Fruit fly (Drosophila melanogaster) whole organism, wandering third instar larva: ENCODE results near the gene Alg12.

Source experiments
- Abd-B ChIP-seq: fragments of >200 bp; optimal IDR thresholded peaks from 2 replicates; lab custom pipeline; 2017; ENCODE audit warnings: missing biosample characterization, missing genetic modification characterization
- CG32264 ChIP-seq: fragments of 200-800 bp; sonication (Bioruptor generic); optimal IDR thresholded peaks from 2 replicates; lab custom pipeline; 2016; ENCODE audit warnings: missing biosample characterization, missing genetic modification characterization
- CG9705 ChIP-seq: fragments of 200-800 bp; sonication (Bioruptor generic); optimal IDR thresholded peaks from 2 replicates; lab custom pipeline; 2018; ENCODE audit warnings: missing biosample characterization, mild to moderate bottlenecking, missing genetic modification characterization
- CrebA ChIP-seq: fragments of 200-800 bp; sonication (Bioruptor generic); optimal IDR thresholded peaks from 2 replicates; lab custom pipeline; 2016; ENCODE audit warnings: missing biosample characterization, mild to moderate bottlenecking, missing genetic modification characterization, borderline replicate concordance
- Dfd ChIP-seq: fragments of >200 bp; optimal IDR thresholded peaks from 2 replicates; lab custom pipeline; 2017; ENCODE audit warnings: missing biosample characterization, missing genetic modification characterization
- Dif ChIP-seq: fragments of 200-275, 200-300 bp; sonication (Bioruptor generic); optimal IDR thresholded peaks from 2 replicates; lab custom pipeline; 2018; ENCODE audit warnings: missing biosample characterization, missing genetic modification characterization; ENCODE audit not compliant: partially characterized antibody
- GATAd ChIP-seq: sonication (Bioruptor generic); optimal IDR thresholded peaks from 2 replicates; lab custom pipeline; 2016; ENCODE audit warnings: missing biosample characterization, missing genetic modification characterization
- HLH106 ChIP-seq: fragments of 200-800 bp; optimal IDR thresholded peaks from 3 replicates; lab custom pipeline; 2019; ENCODE audit warnings: missing biosample characterization, mild to moderate bottlenecking, missing genetic modification characterization, moderate library complexity
- Hnf4 ChIP-seq: fragments of 200-800 bp; sonication (Bioruptor generic); optimal IDR thresholded peaks from 2 replicates; lab custom pipeline; 2016; ENCODE audit warnings: missing biosample characterization, mild to moderate bottlenecking, missing genetic modification characterization
- Hr78 ChIP-seq: fragments of >200 bp; optimal IDR thresholded peaks from 2 replicates; lab custom pipeline; 2017; ENCODE audit warnings: missing biosample characterization, missing genetic modification characterization
- Hr83 ChIP-seq: fragments of 200-300 bp; sonication (Bioruptor generic); optimal IDR thresholded peaks from 2 replicates; lab custom pipeline; 2016; ENCODE audit warnings: missing biosample characterization, mild to moderate bottlenecking, missing genetic modification characterization, moderate library complexity; ENCODE audit not compliant: poor library complexity, severe bottlenecking
- Jra ChIP-seq: sonication (Bioruptor generic); optimal IDR thresholded peaks from 2 replicates; lab custom pipeline; 2016; ENCODE audit warnings: missing biosample characterization, missing genetic modification characterization
- Mio ChIP-seq: sonication (Bioruptor generic); optimal IDR thresholded peaks from 2 replicates; lab custom pipeline; 2016; ENCODE audit warnings: missing biosample characterization, missing genetic modification characterization
- Myc ChIP-seq: fragments of >200 bp; optimal IDR thresholded peaks from 2 replicates; lab custom pipeline; 2017
- N ChIP-seq: fragments of >200 bp; optimal IDR thresholded peaks from 2 replicates; lab custom pipeline; 2018; ENCODE audit warnings: missing biosample characterization, missing external identifiers, missing genetic modification characterization
- OdsH ChIP-seq: fragments of 200-800 bp; sonication (Bioruptor generic); optimal IDR thresholded peaks from 2 replicates; lab custom pipeline; 2016; ENCODE audit warnings: missing biosample characterization, mild to moderate bottlenecking, missing genetic modification characterization
- Rel ChIP-seq, 2 experiments: fragments of 200-800 bp; sonication (Bioruptor generic) in 1 of 2; optimal IDR thresholded peaks; 2 replicates in 1 of 2; 3 replicates in 1 of 2; lab custom pipeline; 2016 to 2019; ENCODE audit warnings: mild to moderate bottlenecking in 2 of 2, missing biosample characterization in 2 of 2, missing genetic modification characterization in 2 of 2, moderate library complexity in 1 of 2
- Sp1 ChIP-seq: fragments of 200-800 bp; sonication (Bioruptor generic); optimal IDR thresholded peaks from 3 replicates; lab custom pipeline; 2019; ENCODE audit warnings: missing biosample characterization, mild to moderate bottlenecking, missing genetic modification characterization, moderate library complexity
- Vsx2 ChIP-seq: fragments of 200-300, 225-300 bp; sonication (Bioruptor generic); optimal IDR thresholded peaks from 2 replicates; lab custom pipeline; 2018; ENCODE audit warnings: missing biosample characterization, missing genetic modification characterization; ENCODE audit not compliant: partially characterized antibody
- br ChIP-seq: fragments of 200-800 bp; sonication (Bioruptor generic); optimal IDR thresholded peaks from 2 replicates; lab custom pipeline; 2016; ENCODE audit warnings: missing biosample characterization, missing genetic modification characterization
- brk ChIP-seq: fragments of 200-800 bp; sonication (Bioruptor generic); optimal IDR thresholded peaks from 2 replicates; lab custom pipeline; 2016; ENCODE audit warnings: missing biosample characterization, mild to moderate bottlenecking, missing genetic modification characterization
- dl ChIP-seq, 2 experiments: fragments of 175-275, 200-275 bp in 1 of 2; fragments of 200-275 bp in 1 of 2; sonication (Bioruptor generic); optimal IDR thresholded peaks; lab custom pipeline; 2018; ENCODE audit warnings: mild to moderate bottlenecking in 2 of 2, missing biosample characterization in 2 of 2, missing genetic modification characterization in 2 of 2, moderate library complexity in 2 of 2; ENCODE audit not compliant: partially characterized antibody in 2 of 2, insufficient read depth in 1 of 2
- dmrt93B ChIP-seq: fragments of 200-800 bp; sonication (Bioruptor generic); optimal IDR thresholded peaks from 2 replicates; lab custom pipeline; 2018; ENCODE audit warnings: missing biosample characterization, mild to moderate bottlenecking, missing genetic modification characterization
- dsf ChIP-seq: sonication (Bioruptor generic); optimal IDR thresholded peaks from 2 replicates; lab custom pipeline; 2016; ENCODE audit warnings: missing biosample characterization, missing genetic modification characterization, borderline replicate concordance
- ey ChIP-seq: fragments of 200-800 bp; sonication (Bioruptor generic); optimal IDR thresholded peaks from 2 replicates; lab custom pipeline; 2016; ENCODE audit warnings: missing biosample characterization, missing genetic modification characterization
- foxo ChIP-seq, 2 experiments: fragments of 200-800 bp; sonication (Bioruptor generic); optimal IDR thresholded peaks; 2 replicates in 1 of 2; 3 replicates in 1 of 2; lab custom pipeline; 2016 to 2017; ENCODE audit warnings: missing biosample characterization in 2 of 2, missing genetic modification characterization in 2 of 2
- fru ChIP-seq: fragments of 200-800 bp; sonication (Bioruptor generic); optimal IDR thresholded peaks from 3 replicates; lab custom pipeline; 2016; ENCODE audit warnings: missing biosample characterization, mild to moderate bottlenecking, missing genetic modification characterization
- h ChIP-seq: fragments of 200-800 bp; sonication (Bioruptor generic); optimal IDR thresholded peaks from 3 replicates; lab custom pipeline; 2016; ENCODE audit warnings: missing biosample characterization, mild to moderate bottlenecking, missing genetic modification characterization
- jim ChIP-seq: fragments of 175-275, 200-325 bp; sonication (Bioruptor generic); optimal IDR thresholded peaks from 2 replicates; lab custom pipeline; 2016; ENCODE audit warnings: missing biosample characterization, mild to moderate bottlenecking, missing genetic modification characterization
- lola ChIP-seq: fragments of >200 bp; optimal IDR thresholded peaks from 2 replicates; lab custom pipeline; 2017; ENCODE audit warnings: missing biosample characterization, missing genetic modification characterization
- pan ChIP-seq: fragments of >200 bp; optimal IDR thresholded peaks from 2 replicates; lab custom pipeline; 2017
- psq ChIP-seq: fragments of 200-800 bp; sonication (Bioruptor generic); optimal IDR thresholded peaks from 3 replicates; lab custom pipeline; 2017; ENCODE audit warnings: missing biosample characterization, mild to moderate bottlenecking, missing genetic modification characterization, moderate library complexity
- rgr ChIP-seq: fragments of 200-800 bp; sonication (Bioruptor generic); optimal IDR thresholded peaks from 3 replicates; lab custom pipeline; 2016; ENCODE audit warnings: missing biosample characterization, mild to moderate bottlenecking, missing genetic modification characterization
- sage ChIP-seq: fragments of 200-800 bp; sonication (Bioruptor generic); optimal IDR thresholded peaks from 2 replicates; lab custom pipeline; 2016; ENCODE audit warnings: missing biosample characterization, mild to moderate bottlenecking, missing genetic modification characterization
- sv ChIP-seq: fragments of 200-800 bp; sonication (Bioruptor generic); optimal IDR thresholded peaks from 3 replicates; lab custom pipeline; 2016; ENCODE audit warnings: missing biosample characterization, missing genetic modification characterization
- tai ChIP-seq: sonication (Bioruptor generic); optimal IDR thresholded peaks from 2 replicates; lab custom pipeline; 2016; ENCODE audit warnings: missing biosample characterization, missing genetic modification characterization
- usp ChIP-seq: fragments of >200 bp; optimal IDR thresholded peaks from 2 replicates; lab custom pipeline; 2017; ENCODE audit warnings: missing biosample characterization, missing genetic modification characterization
- woc ChIP-seq: sonication (Bioruptor generic); optimal IDR thresholded peaks from 2 replicates; lab custom pipeline; 2016; ENCODE audit warnings: missing biosample characterization, mild to moderate bottlenecking, missing genetic modification characterization

Gene Alg12

DNA sequence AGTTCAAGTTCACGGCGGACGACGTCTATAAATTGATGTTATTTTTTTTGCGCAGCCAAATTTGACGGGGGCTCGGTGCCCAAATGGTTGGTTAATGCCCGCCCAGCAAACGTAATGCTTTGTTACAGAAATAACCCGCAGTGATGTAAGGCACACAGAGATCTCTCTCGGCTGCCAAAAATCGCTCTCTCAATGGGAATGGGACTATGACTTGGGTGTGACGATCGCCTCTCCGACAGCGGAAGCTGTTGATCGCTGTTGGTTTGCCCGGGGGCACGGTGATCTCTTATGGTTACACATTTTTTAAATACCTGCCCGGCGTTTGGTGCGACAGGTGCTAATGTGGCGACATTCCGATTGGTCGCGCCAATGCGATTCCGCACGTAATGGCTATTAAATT, 13.8 kb downstream of the Alg12 start:
- no peak for TF ChIP-seq foxo (GFP tag; optimal IDR thresholded peaks at IDR 0.05; lab: Kevin White, UChicago)
- no peak for TF ChIP-seq Hr78 (GFP tag; lab: Kevin White, UChicago)
- TF ChIP-seq dsf, result no peak
- no peak for TF ChIP-seq Mio (GFP tag; lab: Kevin White, UChicago)

DNA sequence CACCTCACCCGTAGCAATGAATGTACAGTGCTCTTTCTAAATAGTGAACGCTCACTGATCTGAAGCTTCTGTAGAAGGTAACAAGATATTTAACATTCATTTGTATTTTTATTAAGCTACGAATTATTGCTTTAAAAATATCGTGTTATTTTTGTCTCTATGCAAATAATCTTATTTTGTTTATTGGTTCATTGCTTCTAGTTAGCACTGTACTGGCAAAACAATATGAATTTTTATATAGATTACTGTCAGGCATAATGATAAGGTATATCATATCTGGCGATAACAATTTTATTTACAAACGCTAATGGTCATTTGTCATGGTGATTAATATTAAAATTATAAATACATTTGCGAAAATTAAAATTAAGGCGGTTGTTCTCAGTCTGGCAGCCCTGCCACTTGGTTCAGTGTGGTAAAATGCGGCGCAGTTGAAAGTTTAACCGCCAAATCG, 15.3 kb downstream of the Alg12 start, which contains the start of gene CG9471:
CG9471 (minus strand) TSS at position 24 of the 454 bp plus-strand sequence.
- TF ChIP-seq Abd-B (no peak), ey (peak; percentile 98), Jra (GFP tag; lab: Kevin White, UChicago) (peak; percentile 97), CrebA (GFP tag; lab: Kevin White, UChicago) (no peak), fru (GFP tag; lab: Kevin White, UChicago) (peak; percentile 98), Sp1 (GFP tag; lab: Kevin White, UChicago) (peak; percentile 96), br (peak; percentile 97), CG9705 (GFP tag; lab: Kevin White, UChicago) (peak; percentile 88), sage (GFP tag; lab: Kevin White, UChicago) (peak; percentile 95), N (GFP tag; lab: Kevin White, UChicago) (no peak), Vsx2 (GFP tag; lab: Kevin White, UChicago) (no peak), dmrt93B (peak; percentile 82), dsf (peak; percentile 87), psq (peak; percentile 94), Rel (GFP tag; optimal IDR thresholded peaks at IDR 0.05; lab: Kevin White, UChicago) (peak; percentile 89), Rel (tag; optimal IDR thresholded peaks at IDR 0.05; lab: Kevin White, UChicago) (peak; percentile 87), foxo (GFP tag; optimal IDR thresholded peaks at IDR 0.05; lab: Kevin White, UChicago) (peak; percentile 53 to 99), Hnf4 (GFP tag; lab: Kevin White, UChicago) (peak; percentile 98), CG32264 (GFP tag; lab: Kevin White, UChicago) (peak; percentile 92), Hr83 (GFP tag; lab: Kevin White, UChicago) (peak; percentile 41), rgr (GFP tag; lab: Kevin White, UChicago) (peak; percentile 99), pan (lab: Kevin White, UChicago) (no peak), GATAd (GFP tag; lab: Kevin White, UChicago) (peak; percentile 86), woc (GFP tag; lab: Kevin White, UChicago) (peak; percentile 97), lola (GFP tag; lab: Kevin White, UChicago) (no peak), brk (GFP tag; lab: Kevin White, UChicago) (no peak), Dif (no peak), Myc (no peak), dl (GFP tag; optimal IDR thresholded peaks at IDR 0.05; lab: Kevin White, UChicago; ENCODE audit: insufficient read depth in 1 of 2, partially characterized antibody in 2 of 2) (no peak), tai (GFP tag; lab: Kevin White, UChicago) (no peak), h (GFP tag; lab: Kevin White, UChicago) (peak; percentile 99), OdsH (GFP tag; lab: Kevin White, UChicago) (peak; percentile 98), sv (GFP tag; lab: Kevin White, UChicago) (peak; percentile 91), jim (GFP tag; lab: Kevin White, UChicago) (peak; percentile 5), Mio (GFP tag; lab: Kevin White, UChicago) (peak; percentile 73), usp (GFP tag; lab: Kevin White, UChicago) (no peak), Hr78 (GFP tag; lab: Kevin White, UChicago) (no peak), HLH106 (tag; lab: Kevin White, UChicago) (peak; percentile 95), Dfd (GFP tag; lab: Kevin White, UChicago) (no peak)

dm6 chr3R:9774147-9774546, 17.9 kb downstream of the Alg12 start, which contains the start of gene Whamy:
Whamy (minus strand) TSS chr3R:9774419.
- no peak for TF ChIP-seq dmrt93B
- TF ChIP-seq h (GFP tag; lab: Kevin White, UChicago), result peak; percentile 5
- TF ChIP-seq Sp1 (GFP tag; lab: Kevin White, UChicago), result peak; percentile 27
- TF ChIP-seq woc (GFP tag; lab: Kevin White, UChicago), result no peak
- no peak for TF ChIP-seq Hr78 (GFP tag; lab: Kevin White, UChicago)
- no peak for TF ChIP-seq pan (lab: Kevin White, UChicago)
- TF ChIP-seq brk (GFP tag; lab: Kevin White, UChicago), result no peak
- TF ChIP-seq br, result peak; percentile 24
- peak; percentile 17 for TF ChIP-seq OdsH (GFP tag; lab: Kevin White, UChicago)
- no peak for TF ChIP-seq psq
- TF ChIP-seq Dif, result no peak
- no peak for TF ChIP-seq CG32264 (GFP tag; lab: Kevin White, UChicago)
- TF ChIP-seq Rel (GFP tag; optimal IDR thresholded peaks at IDR 0.05; lab: Kevin White, UChicago), result no peak
- TF ChIP-seq Rel (tag; optimal IDR thresholded peaks at IDR 0.05; lab: Kevin White, UChicago), result peak; percentile 93
- TF ChIP-seq Vsx2 (GFP tag; lab: Kevin White, UChicago), result no peak
- no peak for TF ChIP-seq foxo (GFP tag; optimal IDR thresholded peaks at IDR 0.05; lab: Kevin White, UChicago)
- peak; percentile 4 for TF ChIP-seq rgr (GFP tag; lab: Kevin White, UChicago)
- no peak for TF ChIP-seq Hnf4 (GFP tag; lab: Kevin White, UChicago)
- TF ChIP-seq Abd-B, result no peak
- TF ChIP-seq GATAd (GFP tag; lab: Kevin White, UChicago), result no peak
- TF ChIP-seq Myc, result no peak
- no peak for TF ChIP-seq ey
- no peak for TF ChIP-seq HLH106 (tag; lab: Kevin White, UChicago)
- no peak for TF ChIP-seq sv (GFP tag; lab: Kevin White, UChicago)
- TF ChIP-seq fru (GFP tag; lab: Kevin White, UChicago), result no peak
- no peak for TF ChIP-seq lola (GFP tag; lab: Kevin White, UChicago)
- no peak for TF ChIP-seq dsf
- no peak for TF ChIP-seq sage (GFP tag; lab: Kevin White, UChicago)
- TF ChIP-seq dl (GFP tag; optimal IDR thresholded peaks at IDR 0.05; lab: Kevin White, UChicago; ENCODE audit: insufficient read depth in 1 of 2, partially characterized antibody in 2 of 2), result no peak
- TF ChIP-seq Dfd (GFP tag; lab: Kevin White, UChicago), result no peak
- TF ChIP-seq CrebA (GFP tag; lab: Kevin White, UChicago), result no peak
- no peak for TF ChIP-seq tai (GFP tag; lab: Kevin White, UChicago)
- no peak for TF ChIP-seq CG9705 (GFP tag; lab: Kevin White, UChicago)
- TF ChIP-seq N (GFP tag; lab: Kevin White, UChicago), result no peak
- TF ChIP-seq usp (GFP tag; lab: Kevin White, UChicago), result no peak
- no peak for TF ChIP-seq jim (GFP tag; lab: Kevin White, UChicago)
- peak; percentile 12 for TF ChIP-seq Hr83 (GFP tag; lab: Kevin White, UChicago)
